Worm (Caenorhabditis elegans): ENCODE data around the gene C25F9.13.

DNA sequence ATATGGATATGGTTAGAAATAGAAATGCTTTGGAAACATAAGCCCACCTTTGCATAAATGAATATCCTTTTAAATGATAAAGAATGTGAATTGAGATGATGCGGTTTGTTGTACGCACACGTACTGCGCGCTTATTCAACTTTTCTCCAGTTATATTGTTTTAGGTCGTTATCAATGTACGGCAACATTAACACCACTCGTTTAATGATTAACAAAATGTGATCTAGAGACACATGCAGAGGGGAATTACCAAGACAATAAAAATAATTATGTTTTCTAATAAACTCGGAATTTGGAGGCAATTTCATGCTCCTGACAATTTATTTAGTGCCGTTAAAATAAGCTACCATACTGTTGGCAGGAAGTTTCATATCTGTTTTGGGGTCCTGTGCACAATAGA is 46.7 kb upstream of the C25F9.13 start, which contains the start of gene M04C3.1:
- TF ChIP-seq F33H1.4 (GFP tag; IDR thresholded peaks at IDR 0.05) = no peak
- no peak for TF ChIP-seq sdz-38 (tag; optimal IDR thresholded peaks at IDR 0.05)
- no peak for TF ChIP-seq dpl-1 (GFP tag; optimal IDR thresholded peaks at IDR 0.05)
- TF ChIP-seq ceh-40 (GFP tag; IDR thresholded peaks at IDR 0.05) = no peak
- no peak for TF ChIP-seq lsl-1 (GFP tag; optimal IDR thresholded peaks at IDR 0.05)
- TF ChIP-seq nfya-1 (tag; optimal IDR thresholded peaks at IDR 0.05; ENCODE audit: borderline replicate concordance, insufficient read depth) = no peak
- TF ChIP-seq hlh-26 (GFP tag; conservative IDR thresholded peaks at IDR 0.05) = no peak
- TF ChIP-seq him-1 (tag; optimal IDR thresholded peaks at IDR 0.05) = no peak
- TF ChIP-seq Y95B8A.8 (GFP tag; IDR thresholded peaks at IDR 0.05) = no peak

Measured in whole organism, young adult.